Worm (Caenorhabditis elegans) whole organism, L2 larva: Measurements from ENCODE around the gene ergi-2.

Source experiments
- C34F6.9 ChIP-seq: fragments of 150-350 bp; optimal IDR thresholded peaks from 2 replicates; lab custom pipeline; 2014; ENCODE audit warnings: missing biosample characterization, missing genetic modification characterization
- Y55F3AM.14 ChIP-seq: fragments of 200-800 bp; sonication (Bioruptor generic); optimal IDR thresholded peaks from 2 replicates; lab custom pipeline; 2018; ENCODE audit warnings: mild to moderate bottlenecking, missing genetic modification characterization, missing compliant biosample characterization
- alr-1 ChIP-seq: fragments of 150-350 bp; optimal IDR thresholded peaks from 2 replicates; lab custom pipeline; 2014; ENCODE audit warnings: missing biosample characterization, missing genetic modification characterization
- aly-2 ChIP-seq: fragments of 150-350 bp; optimal IDR thresholded peaks from 2 replicates; lab custom pipeline; 2014; ENCODE audit warnings: missing biosample characterization, missing genetic modification characterization
- blmp-1 ChIP-seq: sonication (generic microtip); optimal IDR thresholded peaks from 2 replicates; lab custom pipeline; 2017; ENCODE audit warnings: missing genetic modification characterization, mild to moderate bottlenecking, missing compliant biosample characterization, antibody characterized with exemption, moderate library complexity; ENCODE audit not compliant: insufficient read depth
- ceh-16 ChIP-seq: fragments of 150-350 bp; optimal IDR thresholded peaks from 2 replicates; lab custom pipeline; 2014; ENCODE audit warnings: missing biosample characterization, missing genetic modification characterization
- crh-2 ChIP-seq: sonication (generic microtip); optimal IDR thresholded peaks from 2 replicates; lab custom pipeline; 2017; ENCODE audit warnings: missing biosample characterization, missing genetic modification characterization
- elt-1 ChIP-seq: fragments of 150-350 bp; optimal IDR thresholded peaks from 2 replicates; lab custom pipeline; 2014; ENCODE audit warnings: missing biosample characterization, missing genetic modification characterization
- fos-1 ChIP-seq: fragments of 150-350 bp; optimal IDR thresholded peaks from 2 replicates; lab custom pipeline; 2014; ENCODE audit warnings: missing biosample characterization, missing genetic modification characterization
- gmeb-1 ChIP-seq: fragments of 150-350 bp; optimal IDR thresholded peaks from 2 replicates; lab custom pipeline; 2014; ENCODE audit warnings: missing biosample characterization, missing genetic modification characterization
- lin-11 ChIP-seq: fragments of 150-350 bp; sonication (generic microtip); optimal IDR thresholded peaks from 2 replicates; lab custom pipeline; 2014; ENCODE audit warnings: missing biosample characterization, missing genetic modification characterization, inconsistent platforms, mixed read lengths
- lsy-2 ChIP-seq, 2 experiments: fragments of 150-350 bp in 1 of 2; sonication (generic microtip) in 1 of 2; optimal IDR thresholded peaks; 2 replicates each; lab custom pipeline; 2014 to 2017; ENCODE audit warnings: missing biosample characterization in 2 of 2, missing genetic modification characterization in 2 of 2
- mab-5 ChIP-seq: fragments of 150-350 bp; optimal IDR thresholded peaks from 2 replicates; lab custom pipeline; 2014; ENCODE audit warnings: missing biosample characterization, missing genetic modification characterization
- mdl-1 ChIP-seq, 2 experiments: fragments of 150-350 bp in 1 of 2; sonication (generic microtip) in 1 of 2; optimal IDR thresholded peaks; 2 replicates each; lab custom pipeline; 2017; ENCODE audit warnings: missing biosample characterization in 2 of 2, missing genetic modification characterization in 2 of 2
- nhr-11 ChIP-seq: fragments of 150-350 bp; optimal IDR thresholded peaks from 2 replicates; lab custom pipeline; 2014; ENCODE audit warnings: missing biosample characterization, missing genetic modification characterization
- nhr-129 ChIP-seq: fragments of 150-350 bp; optimal IDR thresholded peaks from 2 replicates; lab custom pipeline; 2014; ENCODE audit warnings: missing biosample characterization, missing genetic modification characterization
- nhr-21 ChIP-seq: fragments of 150-350 bp; optimal IDR thresholded peaks from 2 replicates; lab custom pipeline; 2014; ENCODE audit warnings: missing biosample characterization, missing genetic modification characterization
- nhr-23 ChIP-seq: fragments of 150-350 bp; optimal IDR thresholded peaks from 2 replicates; lab custom pipeline; 2014; ENCODE audit warnings: missing biosample characterization, missing genetic modification reagents, missing genetic modification characterization
- nhr-237 ChIP-seq: fragments of 150-350 bp; optimal IDR thresholded peaks from 2 replicates; lab custom pipeline; 2014; ENCODE audit warnings: missing biosample characterization, missing genetic modification characterization
- nhr-25 ChIP-seq: fragments of 150-350 bp; sonication (generic microtip); optimal IDR thresholded peaks from 3 replicates; lab custom pipeline; 2014; ENCODE audit warnings: missing biosample characterization, missing genetic modification characterization
- peb-1 ChIP-seq: fragments of 150-350 bp; optimal IDR thresholded peaks from 2 replicates; lab custom pipeline; 2014; ENCODE audit warnings: missing biosample characterization, missing genetic modification characterization
- sem-4 ChIP-seq: fragments of 150-350 bp; optimal IDR thresholded peaks from 2 replicates; lab custom pipeline; 2014; ENCODE audit warnings: missing biosample characterization, missing genetic modification reagents, missing genetic modification characterization
- skn-1 ChIP-seq: sonication (generic microtip); optimal IDR thresholded peaks from 2 replicates; lab custom pipeline; 2017; ENCODE audit warnings: missing biosample characterization, missing genetic modification characterization
- sma-3 ChIP-seq: sonication (generic microtip); optimal IDR thresholded peaks from 2 replicates; lab custom pipeline; 2016; ENCODE audit warnings: missing genetic modification reagents, missing genetic modification characterization, missing compliant biosample characterization
- sma-9 ChIP-seq, 2 experiments: fragments of 150-350 bp in 1 of 2; sonication (generic microtip) in 1 of 2; optimal IDR thresholded peaks; 2 replicates each; lab custom pipeline; 2014 to 2016; ENCODE audit warnings: missing genetic modification characterization in 2 of 2, mild to moderate bottlenecking in 1 of 2, missing biosample characterization in 1 of 2, missing compliant biosample characterization in 1 of 2, missing genetic modification reagents in 1 of 2, moderate library complexity in 1 of 2
- snpc-4 ChIP-seq: fragments of 150-350 bp; optimal IDR thresholded peaks from 2 replicates; lab custom pipeline; 2014; ENCODE audit warnings: missing biosample characterization, missing genetic modification characterization
- unc-39 ChIP-seq: fragments of 150-350 bp; optimal IDR thresholded peaks from 2 replicates; lab custom pipeline; 2014; ENCODE audit warnings: missing biosample characterization, missing genetic modification characterization
- unc-55 ChIP-seq: fragments of 150-350 bp; sonication (generic microtip); optimal IDR thresholded peaks from 3 replicates; lab custom pipeline; 2014; ENCODE audit warnings: missing biosample characterization, missing genetic modification reagents, missing genetic modification characterization
- zag-1 ChIP-seq: fragments of 150-350 bp; optimal IDR thresholded peaks from 2 replicates; lab custom pipeline; 2014; ENCODE audit warnings: missing biosample characterization, missing genetic modification characterization
- ztf-1 ChIP-seq: fragments of 200-800 bp; sonication (Bioruptor generic); conservative IDR thresholded peaks from 2 replicates; pipeline ENCODE4 v1.3.6; 2022; ENCODE audit warnings: missing genetic modification characterization, missing compliant biosample characterization
- ztf-4 ChIP-seq: fragments of 150-350 bp; optimal IDR thresholded peaks from 2 replicates; lab custom pipeline; 2014; ENCODE audit warnings: missing biosample characterization, missing genetic modification characterization

ergi-2 gene

DNA sequence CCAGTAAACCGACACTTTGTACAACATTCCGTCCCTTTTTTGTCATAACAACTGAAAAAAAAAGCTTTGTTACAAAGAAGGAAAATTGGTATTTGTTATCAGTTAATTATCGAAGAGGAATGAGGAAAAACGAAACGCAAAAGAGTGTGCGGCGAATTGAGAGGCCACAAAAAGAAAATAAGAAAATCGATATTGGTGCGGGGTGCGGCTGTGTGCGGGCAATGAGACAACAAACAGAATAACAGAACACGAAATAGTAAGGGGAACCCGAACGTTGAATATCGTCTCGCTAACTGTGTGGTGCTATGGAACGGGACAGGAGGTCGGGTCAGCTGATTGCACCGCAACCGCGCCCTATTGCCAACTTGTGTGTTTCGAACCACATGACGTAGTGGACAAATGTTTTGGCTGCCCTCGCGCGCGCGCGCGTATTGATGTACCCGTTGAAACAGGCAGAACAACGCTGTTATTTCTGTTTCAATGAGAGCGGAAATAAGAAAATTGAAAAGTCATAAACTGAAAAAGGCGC is 33.5 kb upstream of the ergi-2 start, which contains the start of gene C18B12.4 (continued):
- TF ChIP-seq lin-11 (tag; lab: Kevin White, UChicago) = peak; percentile 79
- peak; percentile 85 for TF ChIP-seq Y55F3AM.14
- TF ChIP-seq mab-5 (tag; lab: Kevin White, UChicago) = peak; percentile 38
- peak; percentile 90 for TF ChIP-seq C34F6.9 (tag; lab: Kevin White, UChicago)
- peak; percentile 51 for TF ChIP-seq fos-1 (tag; lab: Kevin White, UChicago)
- TF ChIP-seq ceh-16 = peak; percentile 85
- no peak for TF ChIP-seq elt-1 (tag; lab: Kevin White, UChicago)
- TF ChIP-seq sem-4 (tag; lab: Kevin White, UChicago) = peak; percentile 79
- TF ChIP-seq ztf-1 (GFP tag; lab: Robert Waterston, UW) = no peak
- TF ChIP-seq crh-2 (tag; lab: Kevin White, UChicago) = peak; percentile 91
- TF ChIP-seq nhr-237 (tag; lab: Kevin White, UChicago) = no peak
- peak; percentile 55 for TF ChIP-seq unc-55 (GFP tag; lab: Kevin White, UChicago)
- peak; percentile 62 for TF ChIP-seq zag-1 (tag; lab: Kevin White, UChicago)

ce11 chrX:15039696-15040212 is 32.6 kb upstream of the ergi-2 start:
- TF ChIP-seq sma-9 (GFP tag; optimal IDR thresholded peaks at IDR 0.05; lab: Kevin White, UChicago) (peak; percentile 6), sma-9 (tag; optimal IDR thresholded peaks at IDR 0.05; lab: Kevin White, UChicago) (no peak), sma-3 (no peak), nhr-25 (no peak)

DNA sequence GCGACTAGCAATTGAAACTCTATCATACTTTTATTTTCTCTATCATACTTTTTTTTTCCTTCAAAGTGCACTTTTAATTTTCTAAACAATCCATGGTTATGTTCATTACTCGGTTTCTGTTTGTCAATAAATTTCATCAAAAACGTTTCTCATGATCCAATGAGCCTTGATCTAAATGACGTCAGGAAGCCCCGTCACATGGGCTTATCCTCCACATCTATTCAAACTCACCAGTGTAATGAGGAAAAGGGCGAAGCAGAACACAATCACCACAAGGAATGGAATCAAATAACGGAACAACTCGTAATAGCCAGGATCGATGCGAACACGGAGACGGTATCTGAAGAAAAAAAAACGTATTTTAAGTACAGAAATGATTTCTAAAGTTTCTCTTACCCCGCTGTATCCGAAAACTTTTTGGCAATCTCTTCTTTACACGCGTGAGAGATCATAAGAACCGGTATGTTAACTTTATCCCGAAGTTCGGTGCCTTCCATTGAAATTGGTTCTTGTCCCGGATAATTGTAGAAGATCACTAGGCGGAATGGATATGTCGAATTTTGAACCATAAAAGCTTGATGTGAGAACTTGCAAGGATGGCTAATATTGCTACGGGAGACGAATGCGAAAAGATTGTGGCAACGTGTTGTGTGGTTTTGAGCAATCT is 32.1 kb upstream of the ergi-2 start:
- TF ChIP-seq sma-9 (GFP tag; optimal IDR thresholded peaks at IDR 0.05; lab: Kevin White, UChicago) (peak; percentile 53), sma-9 (tag; optimal IDR thresholded peaks at IDR 0.05; lab: Kevin White, UChicago) (no peak), C34F6.9 (tag; lab: Kevin White, UChicago) (peak; percentile 25), lsy-2 (tag; optimal IDR thresholded peaks at IDR 0.05; lab: Kevin White, UChicago) (peak in 1 of 2 experiments; percentile 34), nhr-129 (tag; lab: Kevin White, UChicago) (peak; percentile 51), fos-1 (tag; lab: Kevin White, UChicago) (no peak)

DNA sequence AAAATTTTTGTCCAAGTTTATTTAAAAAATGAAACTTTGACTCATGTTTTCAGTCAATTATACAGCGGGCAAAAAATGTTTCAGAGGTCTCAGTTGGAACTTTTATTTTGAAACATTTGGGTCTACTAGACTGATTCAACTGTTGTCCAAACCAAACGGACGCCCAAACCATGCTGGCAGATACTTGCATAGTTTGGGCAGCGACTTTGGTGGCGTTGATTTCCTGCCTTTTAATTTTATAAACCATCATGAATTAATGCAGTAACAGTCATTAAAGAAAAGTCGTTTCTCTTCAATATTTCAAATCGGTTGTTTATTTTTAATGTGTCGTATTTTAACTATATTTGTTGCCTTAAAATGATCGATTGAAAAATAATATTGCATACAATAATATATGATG is 29.2 kb upstream of the ergi-2 start:
- TF ChIP-seq unc-39 (tag; lab: Kevin White, UChicago) (no peak), fos-1 (tag; lab: Kevin White, UChicago) (no peak), ztf-4 (tag; lab: Kevin White, UChicago) (peak; percentile 16), skn-1 (tag; lab: Kevin White, UChicago) (no peak), mab-5 (tag; lab: Kevin White, UChicago) (no peak), ztf-1 (GFP tag; lab: Robert Waterston, UW) (no peak), unc-55 (GFP tag; lab: Kevin White, UChicago) (no peak), blmp-1 (tag; lab: Kevin White, UChicago) (no peak), lsy-2 (tag; optimal IDR thresholded peaks at IDR 0.05; lab: Kevin White, UChicago) (peak in 1 of 2 experiments; percentile 6), Y55F3AM.14 (no peak), crh-2 (tag; lab: Kevin White, UChicago) (no peak), peb-1 (tag; lab: Kevin White, UChicago) (no peak), nhr-11 (tag; lab: Kevin White, UChicago) (no peak), nhr-25 (peak; percentile 30), nhr-21 (tag; lab: Kevin White, UChicago) (no peak), C34F6.9 (tag; lab: Kevin White, UChicago) (no peak), elt-1 (tag; lab: Kevin White, UChicago) (no peak), mdl-1 (tag; optimal IDR thresholded peaks at IDR 0.05; lab: Kevin White, UChicago) (no peak), alr-1 (tag; lab: Kevin White, UChicago) (no peak), snpc-4 (tag; lab: Kevin White, UChicago) (no peak), nhr-237 (tag; lab: Kevin White, UChicago) (no peak), gmeb-1 (tag; lab: Kevin White, UChicago) (no peak), aly-2 (tag; lab: Kevin White, UChicago) (no peak), lin-11 (tag; lab: Kevin White, UChicago) (no peak), nhr-23 (tag; lab: Kevin White, UChicago) (no peak)
